Fruit fly (Drosophila melanogaster) whole organism, adult: ENCODE data around the gene Crz.

Source experiments
- CG7045 ChIP-seq: fragments of 200-800 bp; sonication (Bioruptor generic); optimal IDR thresholded peaks from 2 replicates; lab custom pipeline; 2017; ENCODE audit warnings: missing biosample characterization, mild to moderate bottlenecking, missing genetic modification characterization
- cic ChIP-seq: fragments of 200-800 bp; sonication (Bioruptor generic); optimal IDR thresholded peaks from 2 replicates; lab custom pipeline; 2017; ENCODE audit warnings: missing biosample characterization, mild to moderate bottlenecking, missing genetic modification characterization, moderate library complexity
- tj ChIP-seq: fragments of 200-800 bp; sonication (Bioruptor generic); optimal IDR thresholded peaks from 3 replicates; lab custom pipeline; 2017; ENCODE audit warnings: missing biosample characterization, mild to moderate bottlenecking, missing genetic modification characterization, moderate library complexity

DNA sequence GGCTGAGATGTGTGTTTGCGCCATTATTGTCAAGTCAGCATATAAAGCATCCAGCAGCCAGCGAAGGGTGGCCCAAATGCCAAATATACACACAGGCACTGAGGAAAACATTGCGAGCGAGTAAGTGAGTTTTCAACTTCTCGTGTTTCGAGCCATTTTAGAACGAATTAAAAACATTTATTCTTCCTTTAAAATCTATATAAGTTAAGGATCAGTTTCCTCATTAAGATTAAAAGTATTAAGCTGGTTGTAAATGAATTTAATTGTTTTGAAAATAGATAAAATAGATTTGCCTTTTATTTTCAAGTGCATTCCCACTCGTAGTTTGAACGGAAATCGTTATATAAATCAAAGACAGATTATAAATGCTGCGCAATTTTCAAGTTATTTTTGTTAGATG, 36.8 kb downstream of the Crz start:
- no peak for TF ChIP-seq cic (GFP tag; lab: Kevin White, UChicago)
- no peak for TF ChIP-seq CG7045 (GFP tag; lab: Kevin White, UChicago)
- TF ChIP-seq tj (GFP tag; lab: Kevin White, UChicago), result no peak
